Worm (Caenorhabditis elegans) whole organism, L3 larva: ENCODE measurements around the gene mix-1.
A peak's percentile ranks its signal among the peaks of the same experiment; 100 is the strongest.

Source experiments
- ZK546.5 ChIP-seq: sonication (generic microtip); optimal IDR thresholded peaks from 2 replicates; lab custom pipeline; 2017; ENCODE audit warnings: missing biosample characterization, missing genetic modification characterization
- aly-2 ChIP-seq: fragments of 150-350 bp; optimal IDR thresholded peaks from 2 replicates; lab custom pipeline; 2014; ENCODE audit warnings: missing biosample characterization, missing genetic modification characterization
- ama-1 ChIP-seq: fragments of 150-350 bp; optimal IDR thresholded peaks from 2 replicates; lab custom pipeline; 2018
- ceh-16 ChIP-seq: sonication (generic microtip); optimal IDR thresholded peaks from 2 replicates; lab custom pipeline; 2017; ENCODE audit warnings: missing biosample characterization, missing genetic modification characterization
- ceh-28 ChIP-seq: fragments of 150-350 bp; optimal IDR thresholded peaks from 2 replicates; lab custom pipeline; 2014; ENCODE audit warnings: missing biosample characterization, missing genetic modification reagents, missing genetic modification characterization
- ceh-82 ChIP-seq: fragments of 150-350 bp; optimal IDR thresholded peaks from 2 replicates; lab custom pipeline; 2014; ENCODE audit warnings: missing biosample characterization, missing genetic modification characterization
- ceh-9 ChIP-seq: sonication (generic microtip); optimal IDR thresholded peaks from 2 replicates; lab custom pipeline; 2018; ENCODE audit warnings: missing biosample characterization, missing genetic modification characterization
- daf-12 ChIP-seq: fragments of 150-350 bp; optimal IDR thresholded peaks from 2 replicates; lab custom pipeline; 2014; ENCODE audit warnings: missing biosample characterization, missing genetic modification reagents, missing genetic modification characterization
- egl-5 ChIP-seq: fragments of 150-350 bp; optimal IDR thresholded peaks from 2 replicates; lab custom pipeline; 2017; ENCODE audit warnings: missing biosample characterization, missing genetic modification reagents, missing genetic modification characterization, inconsistent platforms
- elt-1 ChIP-seq: fragments of 150-350 bp; optimal IDR thresholded peaks from 2 replicates; lab custom pipeline; 2014; ENCODE audit warnings: missing biosample characterization, missing genetic modification characterization
- elt-2 ChIP-seq: sonication (generic microtip); optimal IDR thresholded peaks from 2 replicates; lab custom pipeline; 2016; ENCODE audit warnings: missing genetic modification reagents, mild to moderate bottlenecking, missing genetic modification characterization, missing compliant biosample characterization
- eor-1 ChIP-seq, 2 experiments: fragments of 150-350 bp; optimal IDR thresholded peaks; 2 replicates each; lab custom pipeline; 2014 to 2018; ENCODE audit warnings: missing biosample characterization in 2 of 2, missing genetic modification characterization in 2 of 2
- fkh-10 ChIP-seq: sonication (generic microtip); optimal IDR thresholded peaks from 2 replicates; lab custom pipeline; 2017; ENCODE audit warnings: missing biosample characterization, missing genetic modification reagents, missing genetic modification characterization
- fkh-2 ChIP-seq: fragments of 150-350 bp; optimal IDR thresholded peaks from 2 replicates; lab custom pipeline; 2014; ENCODE audit warnings: missing biosample characterization, missing genetic modification reagents, missing genetic modification characterization
- fos-1 ChIP-seq: fragments of 150-350 bp; optimal IDR thresholded peaks from 2 replicates; lab custom pipeline; 2014; ENCODE audit warnings: missing biosample characterization, missing genetic modification characterization
- hmg-11 ChIP-seq: sonication (generic microtip); optimal IDR thresholded peaks from 2 replicates; lab custom pipeline; 2016; ENCODE audit warnings: missing genetic modification characterization, missing compliant biosample characterization
- jun-1 ChIP-seq: fragments of 150-350 bp; optimal IDR thresholded peaks from 2 replicates; lab custom pipeline; 2014; ENCODE audit warnings: missing biosample characterization, missing genetic modification reagents, missing genetic modification characterization
- lin-15B ChIP-seq: fragments of 150-350 bp; optimal IDR thresholded peaks from 2 replicates; lab custom pipeline; 2014; ENCODE audit warnings: missing biosample characterization, missing genetic modification characterization
- lin-39 ChIP-seq: fragments of 150-350 bp; optimal IDR thresholded peaks from 2 replicates; lab custom pipeline; 2018; ENCODE audit warnings: missing biosample characterization, missing genetic modification reagents, missing genetic modification characterization
- mml-1 ChIP-seq: fragments of 150-350 bp; sonication (generic microtip); optimal IDR thresholded peaks from 3 replicates; lab custom pipeline; 2014; ENCODE audit warnings: missing biosample characterization, missing genetic modification characterization
- nfya-1 ChIP-seq: sonication (generic microtip); optimal IDR thresholded peaks from 2 replicates; lab custom pipeline; 2017; ENCODE audit warnings: missing genetic modification characterization, mild to moderate bottlenecking, missing compliant biosample characterization, antibody characterized with exemption, moderate library complexity; ENCODE audit not compliant: insufficient read depth
- nhr-28 ChIP-seq: fragments of 150-350 bp; optimal IDR thresholded peaks from 2 replicates; lab custom pipeline; 2014; ENCODE audit warnings: missing biosample characterization, missing genetic modification characterization
- nhr-43 ChIP-seq: sonication (generic microtip); optimal IDR thresholded peaks from 2 replicates; lab custom pipeline; 2016; ENCODE audit warnings: mild to moderate bottlenecking, missing genetic modification characterization, missing compliant biosample characterization; ENCODE audit not compliant: poor library complexity, severe bottlenecking
- nhr-67 ChIP-seq: fragments of 150-350 bp; optimal IDR thresholded peaks from 2 replicates; lab custom pipeline; 2014; ENCODE audit warnings: missing biosample characterization, missing genetic modification characterization
- nhr-77 ChIP-seq: fragments of 150-350 bp; optimal IDR thresholded peaks from 2 replicates; lab custom pipeline; 2014; ENCODE audit warnings: missing biosample characterization, missing genetic modification characterization
- pqm-1 ChIP-seq: fragments of 150-350 bp; optimal IDR thresholded peaks from 2 replicates; lab custom pipeline; 2017; ENCODE audit warnings: missing biosample characterization, missing genetic modification characterization, inconsistent platforms
- skn-1 ChIP-seq: fragments of 150-350 bp; optimal IDR thresholded peaks from 2 replicates; lab custom pipeline; 2014; ENCODE audit warnings: missing biosample characterization, missing genetic modification characterization
- snpc-4 ChIP-seq: fragments of 150-350 bp; optimal IDR thresholded peaks from 2 replicates; lab custom pipeline; 2014; ENCODE audit warnings: missing biosample characterization, missing genetic modification characterization
- tbx-2 ChIP-seq: sonication (generic microtip); optimal IDR thresholded peaks from 2 replicates; lab custom pipeline; 2016; ENCODE audit warnings: mild to moderate bottlenecking, missing genetic modification characterization, missing compliant biosample characterization
- zag-1 ChIP-seq: fragments of 150-350 bp; optimal IDR thresholded peaks from 2 replicates; lab custom pipeline; 2014; ENCODE audit warnings: missing biosample characterization, missing genetic modification characterization
- ztf-11 ChIP-seq: fragments of 150-350 bp; optimal IDR thresholded peaks from 2 replicates; lab custom pipeline; 2014; ENCODE audit warnings: missing biosample characterization, missing genetic modification characterization
- ztf-4 ChIP-seq: fragments of 150-350 bp; optimal IDR thresholded peaks from 2 replicates; lab custom pipeline; 2014; ENCODE audit warnings: missing biosample characterization, missing genetic modification characterization

The mix-1 gene

ce11 chrII:10800209-10800608 is 23.8 kb upstream of the mix-1 start:
- TF ChIP-seq daf-12 (tag; lab: Kevin White, UChicago), result no peak
- TF ChIP-seq nfya-1 (tag; lab: Kevin White, UChicago), result peak; percentile 4
- TF ChIP-seq ZK546.5 (tag; lab: Kevin White, UChicago), result no peak
- TF ChIP-seq skn-1 (tag; lab: Kevin White, UChicago), result no peak
- no peak for TF ChIP-seq fos-1 (tag; lab: Kevin White, UChicago)
- TF ChIP-seq lin-15B (tag; lab: Kevin White, UChicago), result no peak
- no peak for TF ChIP-seq fkh-2 (tag; lab: Kevin White, UChicago)
- TF ChIP-seq, all 47 proteins: peak for 1

- TF ChIP-seq zag-1 (no peak), ceh-16 (tag; lab: Kevin White, UChicago) (peak; percentile 9)
Observed at ce11 chrII:10804442-10804841, 19.6 kb upstream of the mix-1 start.

ce11 chrII:10804907-10805306 is 19.1 kb upstream of the mix-1 start:
- TF ChIP-seq daf-12 (tag; lab: Kevin White, UChicago) (no peak), nhr-67 (tag; lab: Kevin White, UChicago) (no peak), ztf-4 (tag; lab: Kevin White, UChicago) (no peak), tbx-2 (no peak), nfya-1 (tag; lab: Kevin White, UChicago) (peak; percentile 60)
- TF ChIP-seq, all 47 proteins: peak for 1

ce11 chrII:10805437-10805836 is 18.6 kb upstream of the mix-1 start, which contains the start of gene ceh-62:
ceh-62 (plus strand) TSS chrII:10805737.
- no peak for TF ChIP-seq pqm-1 (tag; lab: Kevin White, UChicago)
- TF ChIP-seq ceh-16 (tag; lab: Kevin White, UChicago), result no peak

- TF ChIP-seq aly-2 (tag; lab: Kevin White, UChicago) (no peak), snpc-4 (tag; lab: Kevin White, UChicago) (no peak), hmg-11 (tag; lab: Kevin White, UChicago) (no peak), nhr-77 (tag; lab: Kevin White, UChicago) (no peak), nhr-43 (tag; lab: Kevin White, UChicago) (no peak), fos-1 (tag; lab: Kevin White, UChicago) (no peak), jun-1 (tag; lab: Kevin White, UChicago) (no peak), ceh-9 (tag; lab: Kevin White, UChicago) (no peak), ZK546.5 (tag; lab: Kevin White, UChicago) (no peak), nhr-28 (tag; lab: Kevin White, UChicago) (no peak), ztf-11 (no peak), ama-1 (lab: Kevin White, UChicago) (no peak), lin-39 (no peak), elt-2 (tag; lab: Kevin White, UChicago) (no peak), fkh-2 (tag; lab: Kevin White, UChicago) (no peak), ceh-82 (tag; lab: Kevin White, UChicago) (no peak), egl-5 (tag; lab: Kevin White, UChicago) (no peak), elt-1 (tag; lab: Kevin White, UChicago) (no peak), skn-1 (tag; lab: Kevin White, UChicago) (no peak), eor-1 (tag; optimal IDR thresholded peaks at IDR 0.05; lab: Kevin White, UChicago) (no peak)
Observed at ce11 chrII:10808708-10809343, 15.2 kb upstream of the mix-1 start, which contains the start of gene R06F6.14. R06F6.14 (plus strand) TSS chrII:10809293.

ce11 chrII:10810690-10811089 is 13.4 kb upstream of the mix-1 start, which contains the start of gene msrp-7:
msrp-7 (plus strand) TSS chrII:10810990.
- TF ChIP-seq nhr-77 (tag; lab: Kevin White, UChicago) (no peak), fkh-10 (GFP tag; lab: Kevin White, UChicago) (no peak), mml-1 (tag; lab: Kevin White, UChicago) (no peak), ZK546.5 (tag; lab: Kevin White, UChicago) (no peak), lin-39 (no peak), fos-1 (tag; lab: Kevin White, UChicago) (no peak), jun-1 (tag; lab: Kevin White, UChicago) (no peak), ceh-28 (no peak), aly-2 (tag; lab: Kevin White, UChicago) (no peak)
- TF ChIP-seq, all 47 proteins: peak for 0
